Worm (Caenorhabditis elegans): Measurements from ENCODE around the gene C49F5.8.

C49F5.8 gene

ce11 chrX:11996606-11997005 lies 36.7 kb downstream of the C49F5.8 start:
- TF ChIP-seq zip-11 (GFP tag; IDR thresholded peaks at IDR 0.05) (no peak), daf-16 (GFP tag; optimal IDR thresholded peaks at IDR 0.05) (no peak), daf-16 (tag; optimal IDR thresholded peaks at IDR 0.05) (peak; percentile 69), hlh-11 (tag; optimal IDR thresholded peaks at IDR 0.05) (peak; percentile 17), nhr-42 (GFP tag; IDR thresholded peaks at IDR 0.05) (no peak), dve-1 (tag; optimal IDR thresholded peaks at IDR 0.05; ENCODE audit: insufficient read depth) (peak; percentile 56)

- TF ChIP-seq dmd-6 (GFP tag; IDR thresholded peaks at IDR 0.05) (peak; percentile 55), F44E2.7 (GFP tag; IDR thresholded peaks at IDR 0.05) (no peak), aha-1 (tag) (peak; percentile 8), mes-2 (tag; optimal IDR thresholded peaks at IDR 0.05; ENCODE audit: poor library complexity, severe bottlenecking) (peak; percentile 3), dmd-8 (GFP tag; IDR thresholded peaks at IDR 0.05) (no peak), nhr-42 (GFP tag; IDR thresholded peaks at IDR 0.05) (no peak), dve-1 (tag; optimal IDR thresholded peaks at IDR 0.05; ENCODE audit: insufficient read depth) (peak; percentile 55), hlh-11 (tag; optimal IDR thresholded peaks at IDR 0.05) (peak; percentile 0), nhr-10 (tag; optimal IDR thresholded peaks at IDR 0.05) (no peak), nhr-48 (tag; optimal IDR thresholded peaks at IDR 0.05) (peak; percentile 30), pqm-1 (tag; optimal IDR thresholded peaks at IDR 0.05) (peak; percentile 40), fos-1 (tag; optimal IDR thresholded peaks at IDR 0.05) (no peak), daf-16 (GFP tag; optimal IDR thresholded peaks at IDR 0.05) (no peak), daf-16 (tag; optimal IDR thresholded peaks at IDR 0.05) (peak; percentile 41)
Measured at ce11 chrX:11999573-11999972, 39.6 kb downstream of the C49F5.8 start.

- TF ChIP-seq mep-1 (tag; optimal IDR thresholded peaks at IDR 0.05) (no peak), dmd-9 (GFP tag; IDR thresholded peaks at IDR 0.05) (no peak), nhr-28 (tag; optimal IDR thresholded peaks at IDR 0.05) (peak; percentile 64), lin-1 (GFP tag; IDR thresholded peaks at IDR 0.05) (0 out of 2 replicates have a peak, but pooled peaks have one; percentile 20), aha-1 (tag) (peak; percentile 2), hif-1 (tag; optimal IDR thresholded peaks at IDR 0.05) (peak in 1 of 2 experiments; percentile 22), ztf-11 (tag; optimal IDR thresholded peaks at IDR 0.05) (no peak), mxl-3 (GFP tag; optimal IDR thresholded peaks at IDR 0.05) (no peak), hlh-11 (tag; optimal IDR thresholded peaks at IDR 0.05) (peak; percentile 57), ceh-32 (tag; optimal IDR thresholded peaks at IDR 0.05; ENCODE audit: poor library complexity) (no peak), daf-16 (GFP tag; optimal IDR thresholded peaks at IDR 0.05) (no peak), daf-16 (tag; optimal IDR thresholded peaks at IDR 0.05) (peak; percentile 38), nhr-48 (tag; optimal IDR thresholded peaks at IDR 0.05) (peak; percentile 2), vab-7 (GFP tag; IDR thresholded peaks at IDR 0.05) (no peak), pqm-1 (tag; optimal IDR thresholded peaks at IDR 0.05) (peak; percentile 67), dve-1 (tag; optimal IDR thresholded peaks at IDR 0.05; ENCODE audit: insufficient read depth) (peak; percentile 28), php-3 (GFP tag; IDR thresholded peaks at IDR 0.05) (0 out of 2 replicates have a peak, but pooled peaks have one; percentile 28)
Measured at ce11 chrX:12001600-12001999, 41.7 kb downstream of the C49F5.8 start.

ce11 chrX:12003969-12004368 lies 44.0 kb downstream of the C49F5.8 start:
- TF ChIP-seq nhr-28 (tag; optimal IDR thresholded peaks at IDR 0.05) (peak; percentile 1), dve-1 (tag; optimal IDR thresholded peaks at IDR 0.05; ENCODE audit: insufficient read depth) (peak; percentile 2), daf-12 (tag; optimal IDR thresholded peaks at IDR 0.05) (no peak), nhr-10 (tag; optimal IDR thresholded peaks at IDR 0.05) (no peak), unc-62 (GFP tag; optimal IDR thresholded peaks at IDR 0.05 in 1 of 2) (peak in 1 of 2 experiments; percentile 38), unc-62 (tag; optimal IDR thresholded peaks at IDR 0.05) (no peak), pqm-1 (tag; optimal IDR thresholded peaks at IDR 0.05) (peak; percentile 21), hlh-11 (tag; optimal IDR thresholded peaks at IDR 0.05) (peak; percentile 20), daf-16 (GFP tag; optimal IDR thresholded peaks at IDR 0.05) (no peak), daf-16 (tag; optimal IDR thresholded peaks at IDR 0.05) (peak; percentile 33)

ce11 chrX:12004925-12005324 lies 45.0 kb downstream of the C49F5.8 start:
- TF ChIP-seq pqm-1 (tag; optimal IDR thresholded peaks at IDR 0.05): peak; percentile 51
- TF ChIP-seq F49E8.2 (tag; optimal IDR thresholded peaks at IDR 0.05; ENCODE audit: borderline replicate concordance): no peak
- peak; percentile 72 for TF ChIP-seq dmd-6 (GFP tag; IDR thresholded peaks at IDR 0.05)
- peak; percentile 8 for TF ChIP-seq nhr-28 (tag; optimal IDR thresholded peaks at IDR 0.05)
- peak; percentile 63 for TF ChIP-seq hlh-11 (tag; optimal IDR thresholded peaks at IDR 0.05)
- TF ChIP-seq tra-1 (GFP tag; IDR thresholded peaks at IDR 0.05): 0 out of 2 replicates have a peak, but pooled peaks have one; percentile 17
- no peak for TF ChIP-seq hlh-30 (tag; optimal IDR thresholded peaks at IDR 0.05; ENCODE audit: insufficient read depth)
- TF ChIP-seq Y75B8A.6 (GFP tag; IDR thresholded peaks at IDR 0.05): no peak
- TF ChIP-seq dve-1 (tag; optimal IDR thresholded peaks at IDR 0.05; ENCODE audit: insufficient read depth): peak; percentile 8
- TF ChIP-seq nhr-6 (tag; optimal IDR thresholded peaks at IDR 0.05): no peak
- TF ChIP-seq daf-16 (GFP tag; optimal IDR thresholded peaks at IDR 0.05): no peak
- peak; percentile 91 for TF ChIP-seq daf-16 (tag; optimal IDR thresholded peaks at IDR 0.05)

Data from whole organism, L4 larva.